Worm (Caenorhabditis elegans) whole organism, young adult: ENCODE results near the gene ZK1248.20.

Experiments
- B0035.1 ChIP-seq: sonication (generic microtip); optimal IDR thresholded peaks from 2 replicates; lab custom pipeline; 2016; ENCODE audit warnings: missing genetic modification characterization, mild to moderate bottlenecking, missing compliant biosample characterization, missing genotype, missing genetic modification reagents
- B0261.1 ChIP-seq: sonication (generic microtip); optimal IDR thresholded peaks from 2 replicates; lab custom pipeline; 2016; ENCODE audit warnings: mild to moderate bottlenecking, missing genetic modification characterization, moderate library complexity, missing compliant biosample characterization
- C17E4.6 ChIP-seq: fragments of 200-800 bp; sonication (Bioruptor generic); IDR thresholded peaks from 2 replicates; pipeline ENCODE4 v1.3.6; 2022; ENCODE audit warnings: missing genetic modification reagents, missing genetic modification characterization, missing compliant biosample characterization
- F10E7.11 ChIP-seq: sonication (generic microtip); optimal IDR thresholded peaks from 2 replicates; lab custom pipeline; 2017; ENCODE audit warnings: mild to moderate bottlenecking, missing genetic modification characterization, moderate library complexity, missing compliant biosample characterization
- F37B4.10 ChIP-seq: fragments of 200-800 bp; sonication (Bioruptor generic); IDR thresholded peaks from 2 replicates; pipeline ENCODE4 v1.3.6; 2022; ENCODE audit warnings: missing genetic modification characterization, missing compliant biosample characterization
- K11D2.4 ChIP-seq: fragments of 200-800 bp; sonication (Bioruptor generic); IDR thresholded peaks from 2 replicates; pipeline ENCODE4 v1.3.6; 2022; ENCODE audit warnings: missing genetic modification reagents, missing genetic modification characterization, missing compliant biosample characterization
- K12H6.12 ChIP-seq: fragments of 200-800 bp; sonication (Bioruptor generic); optimal IDR thresholded peaks from 2 replicates; lab custom pipeline; 2018; ENCODE audit warnings: mild to moderate bottlenecking, missing genetic modification characterization, missing compliant biosample characterization
- Y79H2A.3 ChIP-seq: fragments of 200-800 bp; sonication (Bioruptor generic); conservative IDR thresholded peaks from 2 replicates; pipeline ENCODE4 v1.3.6; 2022; ENCODE audit warnings: missing genetic modification reagents, missing genetic modification characterization, missing compliant biosample characterization
- Y95B8A.8 ChIP-seq: fragments of 200-800 bp; sonication (Bioruptor generic); IDR thresholded peaks from 2 replicates; pipeline ENCODE4 v1.3.6; 2022; ENCODE audit warnings: missing genetic modification reagents, missing genetic modification characterization, missing compliant biosample characterization
- ZK185.1 ChIP-seq: sonication (generic microtip); optimal IDR thresholded peaks from 2 replicates; lab custom pipeline; 2016; ENCODE audit warnings: mild to moderate bottlenecking, missing genetic modification characterization, missing compliant biosample characterization; ENCODE audit not compliant: poor library complexity, severe bottlenecking
- akir-1 ChIP-seq: fragments of 200-800 bp; sonication (Bioruptor generic); optimal IDR thresholded peaks from 2 replicates; lab custom pipeline; 2018; ENCODE audit warnings: mild to moderate bottlenecking, missing genetic modification characterization, moderate library complexity, missing compliant biosample characterization
- ama-1 ChIP-seq, 3 experiments: fragments of 150-350 bp in 1 of 3; sonication (generic microtip) in 2 of 3; optimal IDR thresholded peaks; 2 replicates each; lab custom pipeline; 2014 to 2018; ENCODE audit warnings: missing biosample characterization in 2 of 3, missing genetic modification characterization in 2 of 3, missing genetic modification reagents in 2 of 3
- aptf-3 ChIP-seq: fragments of 200-800 bp; sonication (Bioruptor generic); IDR thresholded peaks from 2 replicates; pipeline ENCODE4 v1.3.6; 2022; ENCODE audit warnings: missing genetic modification characterization, missing compliant biosample characterization
- attf-5 ChIP-seq: fragments of 200-800 bp; sonication (Bioruptor generic); optimal IDR thresholded peaks from 2 replicates; lab custom pipeline; 2018; ENCODE audit warnings: mild to moderate bottlenecking, missing genetic modification characterization, missing compliant biosample characterization
- cebp-1 ChIP-seq, 2 experiments: fragments of 200-800 bp in 1 of 2; sonication (Bioruptor generic) in 1 of 2; sonication (generic microtip) in 1 of 2; IDR thresholded peaks in 1 of 2; optimal IDR thresholded peaks in 1 of 2; 2 replicates each; pipeline versions ENCODE4 v1.3.6 to Lab custom; 2017 to 2022; ENCODE audit warnings: missing compliant biosample characterization in 2 of 2, missing genetic modification characterization in 2 of 2, mild to moderate bottlenecking in 1 of 2, missing genetic modification reagents in 1 of 2, moderate library complexity in 1 of 2
- ceh-100 ChIP-seq: fragments of 200-800 bp; sonication (Bioruptor generic); IDR thresholded peaks from 2 replicates; pipeline ENCODE4 v1.3.6; 2022; ENCODE audit warnings: missing genetic modification reagents, missing genetic modification characterization, missing compliant biosample characterization
- ceh-27 ChIP-seq: fragments of 200-800 bp; sonication (Bioruptor generic); optimal IDR thresholded peaks from 2 replicates; lab custom pipeline; 2018; ENCODE audit warnings: mild to moderate bottlenecking, missing genetic modification characterization, moderate library complexity, missing compliant biosample characterization
- ceh-58 ChIP-seq: fragments of 200-800 bp; sonication (Bioruptor generic); IDR thresholded peaks from 2 replicates; pipeline ENCODE4 v1.3.6; 2022; ENCODE audit warnings: missing genetic modification characterization, missing compliant biosample characterization
- ekl-4 ChIP-seq: fragments of 200-800 bp; sonication (Bioruptor generic); IDR thresholded peaks from 2 replicates; pipeline ENCODE4 v1.3.6; 2022; ENCODE audit warnings: missing genetic modification reagents, missing genetic modification characterization, missing compliant biosample characterization
- gei-17 ChIP-seq: fragments of 200-800 bp; sonication (Bioruptor generic); optimal IDR thresholded peaks from 2 replicates; lab custom pipeline; 2018; ENCODE audit warnings: mild to moderate bottlenecking, missing genetic modification characterization, missing compliant biosample characterization
- hmg-1.2 ChIP-seq: fragments of 200-800 bp; sonication (Bioruptor generic); IDR thresholded peaks from 2 replicates; pipeline ENCODE4 v1.3.6; 2022; ENCODE audit warnings: missing genetic modification reagents, missing genetic modification characterization, missing compliant biosample characterization
- hsf-1 ChIP-seq: fragments of 200-800 bp; sonication (Bioruptor generic); IDR thresholded peaks from 2 replicates; pipeline ENCODE4 v1.3.6; 2022; ENCODE audit warnings: missing genetic modification reagents, missing genetic modification characterization, missing compliant biosample characterization
- let-607 ChIP-seq, 2 experiments: fragments of 200-800 bp in 1 of 2; sonication (Bioruptor generic) in 1 of 2; sonication (generic microtip) in 1 of 2; optimal IDR thresholded peaks; 2 replicates each; lab custom pipeline; 2016 to 2018; ENCODE audit warnings: mild to moderate bottlenecking in 2 of 2, missing compliant biosample characterization in 2 of 2, missing genetic modification characterization in 2 of 2, moderate library complexity in 2 of 2, missing genotype in 1 of 2
- lin-40 ChIP-seq: sonication (generic microtip); optimal IDR thresholded peaks from 2 replicates; lab custom pipeline; 2016; ENCODE audit warnings: missing genetic modification characterization, mild to moderate bottlenecking, missing compliant biosample characterization, missing genotype, missing genetic modification reagents
- lsy-27 ChIP-seq: sonication (generic microtip); optimal IDR thresholded peaks from 2 replicates; lab custom pipeline; 2017; ENCODE audit warnings: missing genetic modification characterization, mild to moderate bottlenecking, missing compliant biosample characterization, antibody characterized with exemption, missing genotype, borderline replicate concordance; ENCODE audit not compliant: insufficient read depth
- mxl-1 ChIP-seq: sonication (generic microtip); optimal IDR thresholded peaks from 2 replicates; lab custom pipeline; 2016; ENCODE audit warnings: missing genetic modification characterization, missing compliant biosample characterization
- nhr-80 ChIP-seq: sonication (generic microtip); optimal IDR thresholded peaks from 2 replicates; lab custom pipeline; 2016; ENCODE audit warnings: missing genetic modification characterization, missing compliant biosample characterization
- rpc-1 ChIP-seq, 2 experiments: fragments of 150-350 bp in 1 of 2; sonication (generic microtip) in 1 of 2; optimal IDR thresholded peaks; 2 replicates each; lab custom pipeline; 2014 to 2018; ENCODE audit warnings: missing biosample characterization in 1 of 2, missing genetic modification characterization in 1 of 2, missing genetic modification reagents in 1 of 2, missing genotype in 1 of 2
- snpc-1.1 ChIP-seq: sonication (generic microtip); optimal IDR thresholded peaks from 2 replicates; lab custom pipeline; 2017; ENCODE audit warnings: missing genetic modification characterization, mild to moderate bottlenecking, missing compliant biosample characterization, antibody characterized with exemption, moderate library complexity, missing genotype, missing genetic modification reagents; ENCODE audit not compliant: insufficient read depth
- snpc-4 ChIP-seq, 5 experiments: fragments of 150-350 bp in 1 of 5; sonication (generic microtip) in 4 of 5; optimal IDR thresholded peaks; 2 replicates each; lab custom pipeline; 2014 to 2018; ENCODE audit warnings: missing genetic modification characterization in 5 of 5, missing biosample characterization in 3 of 5, antibody characterized with exemption in 2 of 5, mild to moderate bottlenecking in 2 of 5, missing compliant biosample characterization in 2 of 5, missing genotype in 2 of 5, moderate library complexity in 2 of 5, missing genetic modification reagents in 1 of 5
- unc-130 ChIP-seq: sonication (generic microtip); optimal IDR thresholded peaks from 2 replicates; lab custom pipeline; 2016; ENCODE audit warnings: missing genetic modification reagents, missing genetic modification characterization, missing compliant biosample characterization
- xnd-1 ChIP-seq: sonication (generic microtip); optimal IDR thresholded peaks from 2 replicates; lab custom pipeline; 2016; ENCODE audit warnings: missing genotype, missing genetic modification reagents, missing genetic modification characterization, missing compliant biosample characterization
- zim-3 ChIP-seq: sonication (generic microtip); optimal IDR thresholded peaks from 2 replicates; lab custom pipeline; 2017; ENCODE audit warnings: mild to moderate bottlenecking, missing genetic modification characterization, moderate library complexity, missing compliant biosample characterization

ZK1248.20 gene

DNA sequence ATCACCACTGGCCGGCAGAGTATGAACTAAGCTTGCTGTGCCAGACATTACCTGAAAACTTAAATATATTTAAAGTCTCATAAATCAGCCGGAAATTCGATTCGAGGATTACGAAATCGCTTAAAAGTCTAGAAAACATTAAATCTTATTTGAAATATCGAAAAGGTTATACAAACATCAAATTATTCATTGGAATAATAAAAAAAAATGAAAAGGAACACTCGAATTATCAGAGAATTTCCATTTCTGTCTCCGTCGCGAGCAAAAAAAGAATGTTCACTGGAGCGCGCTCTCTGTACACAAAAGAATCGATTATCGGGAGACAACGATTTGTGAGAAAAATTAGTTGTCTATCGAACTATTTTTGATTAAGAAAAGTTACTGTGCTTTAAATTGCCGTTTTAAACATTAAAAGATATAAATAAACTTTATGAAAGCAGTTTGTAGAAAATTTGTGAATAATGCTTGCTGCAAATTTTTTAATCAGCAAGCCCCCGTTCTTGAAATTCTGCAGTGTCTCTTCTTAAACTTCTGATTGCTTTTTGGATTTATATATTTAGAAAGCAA is 19.8 kb downstream of the ZK1248.20 start, which contains the start of gene fzo-1:
Gene fzo-1, minus strand, starts transcription at position 51 of the 567 bp plus-strand sequence.
- TF ChIP-seq B0035.1 (tag; lab: Kevin White, UChicago) (no peak), hmg-1.2 (peak; percentile 17; the same call in 1 of the 2 replicates), ceh-100 (GFP tag; lab: Robert Waterston, UW) (peak; percentile 91), cebp-1 (GFP tag; IDR thresholded peaks at IDR 0.05; lab: Robert Waterston, UW) (no peak), cebp-1 (tag; optimal IDR thresholded peaks at IDR 0.05; lab: Kevin White, UChicago) (peak; percentile 9), hsf-1 (GFP tag; lab: Robert Waterston, UW) (no peak), ceh-58 (no peak), snpc-4 (GFP tag; optimal IDR thresholded peaks at IDR 0.05; lab: Kevin White, UChicago) (no peak), snpc-4 (tag; optimal IDR thresholded peaks at IDR 0.05; lab: Kevin White, UChicago) (peak in 2 of 4 experiments; percentile 5 to 49), nhr-80 (no peak), lin-40 (tag; lab: Kevin White, UChicago) (no peak), akir-1 (GFP tag; lab: Kevin White, UChicago) (peak; percentile 15), ekl-4 (GFP tag; lab: Robert Waterston, UW) (no peak), K12H6.12 (tag; lab: Kevin White, UChicago) (peak; percentile 18), F10E7.11 (tag; lab: Kevin White, UChicago) (no peak), ama-1 (optimal IDR thresholded peaks at IDR 0.05; lab: Kevin White, UChicago) (no peak), ama-1 (GFP tag; optimal IDR thresholded peaks at IDR 0.05; lab: Kevin White, UChicago) (no peak), ceh-27 (GFP tag; lab: Kevin White, UChicago) (peak; percentile 33), mxl-1 (tag; lab: Kevin White, UChicago) (no peak), unc-130 (peak; percentile 48), K11D2.4 (no peak), zim-3 (tag; lab: Kevin White, UChicago) (no peak), gei-17 (no peak), attf-5 (peak; percentile 1), ZK185.1 (tag; lab: Kevin White, UChicago) (no peak), Y95B8A.8 (GFP tag; lab: Robert Waterston, UW) (no peak), xnd-1 (tag; lab: Kevin White, UChicago) (no peak), C17E4.6 (no peak)

DNA sequence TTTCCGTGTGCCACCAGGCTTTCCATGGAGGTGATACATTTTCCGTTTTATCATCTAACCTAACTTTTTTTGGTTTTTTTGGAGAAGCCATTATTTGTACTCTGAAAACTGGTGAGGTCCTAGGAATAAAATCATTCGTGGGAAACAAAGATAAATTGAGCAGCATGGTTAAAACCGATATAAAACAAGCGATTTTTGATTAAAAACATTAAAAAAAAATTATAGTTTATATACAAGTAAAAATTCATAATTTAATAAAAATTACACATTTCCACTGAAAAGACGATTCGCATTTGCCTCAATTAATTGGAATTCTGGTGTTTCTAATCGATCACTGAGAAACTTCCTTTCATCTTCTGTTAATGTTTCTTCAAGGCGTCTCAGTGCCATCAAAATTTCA is 22.0 kb downstream of the ZK1248.20 start, which contains the start of gene ZK1248.15:
Gene ZK1248.15, minus strand, starts transcription at position 101 of the 400 bp plus-strand sequence.
- TF ChIP-seq aptf-3 (no peak), C17E4.6 (no peak), cebp-1 (GFP tag; IDR thresholded peaks at IDR 0.05; lab: Robert Waterston, UW) (no peak), cebp-1 (tag; optimal IDR thresholded peaks at IDR 0.05; lab: Kevin White, UChicago) (no peak), lsy-27 (tag; lab: Kevin White, UChicago) (no peak), ZK185.1 (tag; lab: Kevin White, UChicago) (no peak), snpc-1.1 (tag; lab: Kevin White, UChicago) (no peak), rpc-1 (optimal IDR thresholded peaks at IDR 0.05; lab: Kevin White, UChicago) (no peak), rpc-1 (tag; optimal IDR thresholded peaks at IDR 0.05; lab: Kevin White, UChicago) (no peak), F37B4.10 (no peak), hsf-1 (GFP tag; lab: Robert Waterston, UW) (no peak), Y79H2A.3 (GFP tag; lab: Robert Waterston, UW) (no peak), let-607 (tag; optimal IDR thresholded peaks at IDR 0.05; lab: Kevin White, UChicago) (no peak), B0261.1 (tag; lab: Kevin White, UChicago) (no peak)
